Fruit fly (Drosophila melanogaster) whole organism, embryonic: ENCODE measurements around the gene CG6398.

ENCODE experiments used
- CG13775 ChIP-seq: fragments of 200-800 bp; sonication (Bioruptor generic); optimal IDR thresholded peaks from 3 replicates; lab custom pipeline; 2017; ENCODE audit warnings: missing biosample characterization, mild to moderate bottlenecking, missing genetic modification characterization
- CG6854 ChIP-seq: fragments of 200-800 bp; sonication (Bioruptor generic); optimal IDR thresholded peaks from 3 replicates; lab custom pipeline; 2017; ENCODE audit warnings: missing biosample characterization, mild to moderate bottlenecking, missing genetic modification characterization
- Vsx1 ChIP-seq: fragments of 200-800 bp; sonication (Bioruptor generic); optimal IDR thresholded peaks from 2 replicates; lab custom pipeline; 2017; ENCODE audit warnings: missing biosample characterization, mild to moderate bottlenecking, missing genetic modification characterization, missing genetic modification reagents
- gem ChIP-seq: fragments of 200-800 bp; sonication (Bioruptor generic); optimal IDR thresholded peaks from 2 replicates; lab custom pipeline; 2019; ENCODE audit warnings: missing biosample characterization, mild to moderate bottlenecking, missing genetic modification characterization, moderate library complexity
- kni ChIP-seq: fragments of 200-800 bp; sonication (Bioruptor generic); optimal IDR thresholded peaks from 3 replicates; lab custom pipeline; 2017; ENCODE audit warnings: mild to moderate bottlenecking, missing biosample characterization, missing genetic modification reagents, missing genetic modification characterization
- mam ChIP-seq: fragments of 200-800 bp; sonication (Bioruptor generic); optimal IDR thresholded peaks from 3 replicates; lab custom pipeline; 2016; ENCODE audit warnings: missing biosample characterization, missing genetic modification characterization
- nmo ChIP-seq: fragments of 200-800 bp; sonication (Bioruptor generic); optimal IDR thresholded peaks from 2 replicates; lab custom pipeline; 2018; ENCODE audit warnings: missing biosample characterization, mild to moderate bottlenecking, missing genetic modification characterization, moderate library complexity
- vfl ChIP-seq: fragments of 200-800 bp; sonication (Bioruptor generic); optimal IDR thresholded peaks from 2 replicates; lab custom pipeline; 2016; ENCODE audit warnings: missing biosample characterization, missing genetic modification characterization

dm6 chrX:17789413-17790054, 41.1 kb upstream of the CG6398 start:
- TF ChIP-seq nmo (GFP tag; lab: Kevin White, UChicago) (no peak), CG13775 (GFP tag; lab: Kevin White, UChicago) (no peak), Vsx1 (no peak), kni (GFP tag; lab: Kevin White, UChicago) (no peak), CG6854 (no peak), mam (no peak), gem (tag; lab: Kevin White, UChicago) (no peak), vfl (no peak)
